Worm (Caenorhabditis elegans): ENCODE results near the gene orc-1.
A peak's percentile ranks its signal among the peaks of the same experiment; 100 is the strongest.

The orc-1 gene

DNA sequence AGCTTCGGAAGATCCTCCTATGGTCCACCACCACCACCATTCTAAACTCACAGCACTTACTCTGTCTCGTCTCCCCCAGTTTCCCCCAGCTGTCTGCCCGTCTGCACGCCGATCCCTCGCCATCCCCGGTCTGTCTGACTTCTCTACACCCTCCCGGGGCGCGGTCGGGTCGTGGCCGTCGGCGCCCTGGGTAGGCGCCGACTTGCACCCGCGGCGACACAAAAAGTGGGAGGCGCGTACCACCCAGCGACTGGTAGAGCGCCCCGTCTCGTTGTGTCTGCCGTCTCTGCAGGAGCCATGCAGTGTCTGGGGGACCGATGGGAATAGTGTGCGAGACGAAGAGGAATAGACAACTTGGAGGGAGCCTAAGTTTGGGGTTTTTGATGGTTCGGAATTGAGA is 8.9 kb upstream of the orc-1 start (continued):
- peak; percentile 35 for TF ChIP-seq madf-10 (tag; optimal IDR thresholded peaks at IDR 0.05)
- no peak for TF ChIP-seq lsl-1 (GFP tag; optimal IDR thresholded peaks at IDR 0.05)
- TF ChIP-seq ztf-6 (GFP tag; IDR thresholded peaks at IDR 0.05), result no peak
- TF ChIP-seq lsy-27 (tag; optimal IDR thresholded peaks at IDR 0.05; ENCODE audit: borderline replicate concordance, insufficient read depth), result no peak
- no peak for TF ChIP-seq nhr-27 (tag; optimal IDR thresholded peaks at IDR 0.05)
- 0 out of 2 replicates have a peak, but pooled peaks have one; percentile 45 for TF ChIP-seq aptf-3 (GFP tag; IDR thresholded peaks at IDR 0.05)
- TF ChIP-seq mel-28 (tag; optimal IDR thresholded peaks at IDR 0.05; ENCODE audit: borderline replicate concordance), result no peak
- TF ChIP-seq mcd-1 (GFP tag; IDR thresholded peaks at IDR 0.05), result peak; percentile 82
- no peak for TF ChIP-seq ztf-28 (GFP tag; IDR thresholded peaks at IDR 0.05)
- TF ChIP-seq ceh-27 (GFP tag; optimal IDR thresholded peaks at IDR 0.05), result peak; percentile 78
- TF ChIP-seq tbp1 (GFP tag; optimal IDR thresholded peaks at IDR 0.05), result peak; percentile 21
- no peak for TF ChIP-seq ama-1 (optimal IDR thresholded peaks at IDR 0.05)
- TF ChIP-seq ama-1 (GFP tag; optimal IDR thresholded peaks at IDR 0.05), result no peak
- no peak for TF ChIP-seq ceh-100 (GFP tag; IDR thresholded peaks at IDR 0.05)
- TF ChIP-seq ztf-25 (GFP tag; IDR thresholded peaks at IDR 0.05), result no peak
- TF ChIP-seq F39B2.1 (GFP tag; IDR thresholded peaks at IDR 0.05), result no peak
- peak; percentile 92 for TF ChIP-seq hmg-1.2 (GFP tag; IDR thresholded peaks at IDR 0.05)
- TF ChIP-seq madf-3 (GFP tag; IDR thresholded peaks at IDR 0.05), result 0 out of 2 replicates have a peak, but pooled peaks have one; percentile 20
- no peak for TF ChIP-seq egl-18 (GFP tag; IDR thresholded peaks at IDR 0.05)
- peak; percentile 13; the same call in 1 of the 2 replicates for TF ChIP-seq madf-6 (GFP tag; IDR thresholded peaks at IDR 0.05)
- no peak for TF ChIP-seq atf-7 (tag; optimal IDR thresholded peaks at IDR 0.05)
- no peak for TF ChIP-seq F33H1.4 (GFP tag; IDR thresholded peaks at IDR 0.05)
- TF ChIP-seq nfyb-1 (GFP tag; IDR thresholded peaks at IDR 0.05), result peak; percentile 75
- peak; percentile 63; the same call in 1 of the 2 replicates for TF ChIP-seq bed-2 (GFP tag; IDR thresholded peaks at IDR 0.05)
- peak; percentile 16; the same call in 1 of the 2 replicates for TF ChIP-seq cebp-1 (GFP tag; IDR thresholded peaks at IDR 0.05)
- TF ChIP-seq cebp-1 (tag; optimal IDR thresholded peaks at IDR 0.05), result peak; percentile 78
- TF ChIP-seq F49E8.2 (tag; optimal IDR thresholded peaks at IDR 0.05; ENCODE audit: insufficient read depth), result no peak
- no peak for TF ChIP-seq somi-1 (GFP tag; optimal IDR thresholded peaks at IDR 0.05)
- TF ChIP-seq F23B12.7 (tag; optimal IDR thresholded peaks at IDR 0.05; ENCODE audit: insufficient read depth), result no peak
- TF ChIP-seq tlf-1 (GFP tag; optimal IDR thresholded peaks at IDR 0.05), result no peak
- TF ChIP-seq T07F8.4 (tag; optimal IDR thresholded peaks at IDR 0.05), result no peak
- TF ChIP-seq K11D2.4 (GFP tag; IDR thresholded peaks at IDR 0.05), result 0 out of 2 replicates have a peak, but pooled peaks have one; percentile 47
- peak; percentile 43; the same call in 1 of the 2 replicates for TF ChIP-seq ekl-4 (GFP tag; IDR thresholded peaks at IDR 0.05)
- peak; percentile 78 for TF ChIP-seq attf-5 (GFP tag; optimal IDR thresholded peaks at IDR 0.05)
- TF ChIP-seq nhr-90 (tag; optimal IDR thresholded peaks at IDR 0.05), result peak; percentile 9
- peak; percentile 69; the same call in 1 of the 2 replicates for TF ChIP-seq B0336.3 (GFP tag; IDR thresholded peaks at IDR 0.05)
- peak; percentile 33; the same call in 1 of the 2 replicates for TF ChIP-seq D2030.7 (GFP tag; IDR thresholded peaks at IDR 0.05)
- no peak for TF ChIP-seq Y95B8A.8 (GFP tag; IDR thresholded peaks at IDR 0.05)
- TF ChIP-seq cebp-2 (GFP tag; IDR thresholded peaks at IDR 0.05), result no peak
- TF ChIP-seq dox-1 (GFP tag; IDR thresholded peaks at IDR 0.05), result peak; percentile 76
- peak; percentile 41 for TF ChIP-seq snpc-4 (GFP tag; optimal IDR thresholded peaks at IDR 0.05)
- peak; percentile 3 to 69 (median 62) for TF ChIP-seq snpc-4 (tag; optimal IDR thresholded peaks at IDR 0.05)
- TF ChIP-seq let-526 (GFP tag; IDR thresholded peaks at IDR 0.05), result no peak
- no peak for TF ChIP-seq fkh-3 (tag; optimal IDR thresholded peaks at IDR 0.05)
- TF ChIP-seq Y53G8AR.9 (GFP tag; conservative IDR thresholded peaks at IDR 0.05), result no peak
- TF ChIP-seq T26A5.8 (tag; optimal IDR thresholded peaks at IDR 0.05), result no peak
- TF ChIP-seq snpc-3.4 (tag; optimal IDR thresholded peaks at IDR 0.05), result no peak
- TF ChIP-seq pbrm-1 (GFP tag; IDR thresholded peaks at IDR 0.05), result peak; percentile 59
- no peak for TF ChIP-seq hlh-12 (tag; optimal IDR thresholded peaks at IDR 0.05)

Data from whole organism, young adult.